Worm (Caenorhabditis elegans) whole organism, young adult: Measurements from ENCODE around the gene dib-1.
A peak's percentile ranks its signal among the peaks of the same experiment; 100 is the strongest.

Source experiments
- C17E4.6 ChIP-seq: fragments of 200-800 bp; sonication (Bioruptor generic); IDR thresholded peaks from 2 replicates; pipeline ENCODE4 v1.3.6; 2022; ENCODE audit warnings: missing genetic modification reagents, missing genetic modification characterization, missing compliant biosample characterization
- F57C9.4 ChIP-seq: sonication (generic microtip); optimal IDR thresholded peaks from 2 replicates; lab custom pipeline; 2017; ENCODE audit warnings: mild to moderate bottlenecking, missing genetic modification characterization, missing compliant biosample characterization
- Y67H2A.10 ChIP-seq: fragments of 200-800 bp; sonication (Bioruptor generic); conservative IDR thresholded peaks from 2 replicates; pipeline ENCODE4 v1.3.6; 2022; ENCODE audit warnings: missing genetic modification reagents, missing genetic modification characterization, missing compliant biosample characterization
- akir-1 ChIP-seq: fragments of 200-800 bp; sonication (Bioruptor generic); optimal IDR thresholded peaks from 2 replicates; lab custom pipeline; 2018; ENCODE audit warnings: mild to moderate bottlenecking, missing genetic modification characterization, moderate library complexity, missing compliant biosample characterization
- attf-3 ChIP-seq: fragments of 200-800 bp; sonication (Bioruptor generic); conservative IDR thresholded peaks from 2 replicates; pipeline ENCODE4 v1.3.6; 2022; ENCODE audit warnings: missing genetic modification reagents, missing genetic modification characterization, missing compliant biosample characterization
- attf-5 ChIP-seq: fragments of 200-800 bp; sonication (Bioruptor generic); optimal IDR thresholded peaks from 2 replicates; lab custom pipeline; 2018; ENCODE audit warnings: mild to moderate bottlenecking, missing genetic modification characterization, missing compliant biosample characterization
- bed-2 ChIP-seq: fragments of 200-800 bp; sonication (Bioruptor generic); IDR thresholded peaks from 2 replicates; pipeline ENCODE4 v1.3.6; 2022; ENCODE audit warnings: missing genetic modification reagents, missing genetic modification characterization, missing compliant biosample characterization
- cebp-1 ChIP-seq, 2 experiments: fragments of 200-800 bp in 1 of 2; sonication (Bioruptor generic) in 1 of 2; sonication (generic microtip) in 1 of 2; IDR thresholded peaks in 1 of 2; optimal IDR thresholded peaks in 1 of 2; 2 replicates each; pipeline versions ENCODE4 v1.3.6 to Lab custom; 2017 to 2022; ENCODE audit warnings: missing compliant biosample characterization in 2 of 2, missing genetic modification characterization in 2 of 2, mild to moderate bottlenecking in 1 of 2, missing genetic modification reagents in 1 of 2, moderate library complexity in 1 of 2
- ceh-100 ChIP-seq: fragments of 200-800 bp; sonication (Bioruptor generic); IDR thresholded peaks from 2 replicates; pipeline ENCODE4 v1.3.6; 2022; ENCODE audit warnings: missing genetic modification reagents, missing genetic modification characterization, missing compliant biosample characterization
- ceh-79 ChIP-seq: sonication (generic microtip); optimal IDR thresholded peaks from 2 replicates; lab custom pipeline; 2017; ENCODE audit warnings: mild to moderate bottlenecking, missing genetic modification characterization, missing compliant biosample characterization
- dox-1 ChIP-seq: fragments of 200-800 bp; sonication (Bioruptor generic); IDR thresholded peaks from 2 replicates; pipeline ENCODE4 v1.3.6; 2022; ENCODE audit warnings: missing genetic modification reagents, missing genetic modification characterization, missing compliant biosample characterization
- dpl-1 ChIP-seq: fragments of 150-350 bp; optimal IDR thresholded peaks from 2 replicates; lab custom pipeline; 2014; ENCODE audit warnings: missing biosample characterization, missing genetic modification reagents, missing genetic modification characterization
- egl-18 ChIP-seq: fragments of 200-800 bp; sonication (Bioruptor generic); IDR thresholded peaks from 2 replicates; pipeline ENCODE4 v1.3.6; 2022; ENCODE audit warnings: missing genetic modification reagents, missing genetic modification characterization, missing compliant biosample characterization
- ekl-4 ChIP-seq: fragments of 200-800 bp; sonication (Bioruptor generic); IDR thresholded peaks from 2 replicates; pipeline ENCODE4 v1.3.6; 2022; ENCODE audit warnings: missing genetic modification reagents, missing genetic modification characterization, missing compliant biosample characterization
- gei-17 ChIP-seq: fragments of 200-800 bp; sonication (Bioruptor generic); optimal IDR thresholded peaks from 2 replicates; lab custom pipeline; 2018; ENCODE audit warnings: mild to moderate bottlenecking, missing genetic modification characterization, missing compliant biosample characterization
- hmg-1.2 ChIP-seq: fragments of 200-800 bp; sonication (Bioruptor generic); IDR thresholded peaks from 2 replicates; pipeline ENCODE4 v1.3.6; 2022; ENCODE audit warnings: missing genetic modification reagents, missing genetic modification characterization, missing compliant biosample characterization
- hrde-1 ChIP-seq: sonication (generic microtip); optimal IDR thresholded peaks from 2 replicates; lab custom pipeline; 2016; ENCODE audit warnings: missing genetic modification characterization, mild to moderate bottlenecking, missing compliant biosample characterization, moderate library complexity, missing genotype, missing genetic modification reagents, borderline replicate concordance
- lin-35 ChIP-seq, 3 experiments: fragments of 150-350 bp in 2 of 3; sonication (generic microtip) in 1 of 3; optimal IDR thresholded peaks; 2 replicates each; lab custom pipeline; 2014 to 2018; ENCODE audit warnings: missing biosample characterization in 3 of 3, missing genetic modification characterization in 3 of 3, missing genetic modification reagents in 3 of 3
- lin-54 ChIP-seq: fragments of 200-800 bp; sonication (Bioruptor generic); optimal IDR thresholded peaks from 2 replicates; lab custom pipeline; 2018; ENCODE audit warnings: mild to moderate bottlenecking, missing genetic modification characterization, missing compliant biosample characterization
- madf-10 ChIP-seq: sonication (generic microtip); optimal IDR thresholded peaks from 2 replicates; lab custom pipeline; 2016; ENCODE audit warnings: mild to moderate bottlenecking, missing genetic modification characterization, missing compliant biosample characterization
- madf-3 ChIP-seq: fragments of 200-800 bp; sonication (Bioruptor generic); IDR thresholded peaks from 2 replicates; pipeline ENCODE4 v1.3.6; 2022; ENCODE audit warnings: missing genetic modification reagents, missing genetic modification characterization, missing compliant biosample characterization
- mcd-1 ChIP-seq: fragments of 200-800 bp; sonication (Bioruptor generic); IDR thresholded peaks from 2 replicates; pipeline ENCODE4 v1.3.6; 2022; ENCODE audit warnings: missing genetic modification reagents, missing genetic modification characterization, missing compliant biosample characterization
- mxl-1 ChIP-seq: sonication (generic microtip); optimal IDR thresholded peaks from 2 replicates; lab custom pipeline; 2016; ENCODE audit warnings: missing genetic modification characterization, missing compliant biosample characterization
- nhr-179 ChIP-seq: sonication (generic microtip); optimal IDR thresholded peaks from 2 replicates; lab custom pipeline; 2016; ENCODE audit warnings: mild to moderate bottlenecking, missing genetic modification characterization, missing compliant biosample characterization
- nhr-80 ChIP-seq: sonication (generic microtip); optimal IDR thresholded peaks from 2 replicates; lab custom pipeline; 2016; ENCODE audit warnings: missing genetic modification characterization, missing compliant biosample characterization
- rpc-1 ChIP-seq, 2 experiments: fragments of 150-350 bp in 1 of 2; sonication (generic microtip) in 1 of 2; optimal IDR thresholded peaks; 2 replicates each; lab custom pipeline; 2014 to 2018; ENCODE audit warnings: missing biosample characterization in 1 of 2, missing genetic modification characterization in 1 of 2, missing genetic modification reagents in 1 of 2, missing genotype in 1 of 2
- snpc-3.4 ChIP-seq: sonication (generic microtip); optimal IDR thresholded peaks from 2 replicates; lab custom pipeline; 2017; ENCODE audit warnings: missing genetic modification characterization, mild to moderate bottlenecking, missing compliant biosample characterization, antibody characterized with exemption, moderate library complexity, missing genotype, missing genetic modification reagents
- unc-130 ChIP-seq: sonication (generic microtip); optimal IDR thresholded peaks from 2 replicates; lab custom pipeline; 2016; ENCODE audit warnings: missing genetic modification reagents, missing genetic modification characterization, missing compliant biosample characterization
- unc-62 ChIP-seq: fragments of 150-350 bp; optimal IDR thresholded peaks from 2 replicates; lab custom pipeline; 2014; ENCODE audit warnings: missing biosample characterization, missing genetic modification reagents, missing genetic modification characterization
- ztf-26 ChIP-seq: sonication (generic microtip); optimal IDR thresholded peaks from 2 replicates; lab custom pipeline; 2017; ENCODE audit warnings: missing genetic modification characterization, missing compliant biosample characterization
- ztf-28 ChIP-seq: fragments of 200-800 bp; sonication (Bioruptor generic); IDR thresholded peaks from 2 replicates; pipeline ENCODE4 v1.3.6; 2022; ENCODE audit warnings: missing genetic modification reagents, missing genetic modification characterization, missing compliant biosample characterization

Gene dib-1

ce11 chrIV:2890401-2890952, at the start of gene dib-1, which contains the start of gene nprt-1:
Gene dib-1, plus strand, starts transcription at chrIV:2890882.
Gene nprt-1, minus strand, starts transcription at chrIV:2890451.
- no peak for TF ChIP-seq unc-130 (GFP tag; lab: Kevin White, UChicago)
- TF ChIP-seq akir-1 (GFP tag; lab: Kevin White, UChicago): no peak
- TF ChIP-seq bed-2: no peak
- TF ChIP-seq ceh-79: no peak
- no peak for TF ChIP-seq ztf-26
- no peak for TF ChIP-seq cebp-1 (GFP tag; IDR thresholded peaks at IDR 0.05; lab: Robert Waterston, UW)
- peak; percentile 12 for TF ChIP-seq cebp-1 (tag; optimal IDR thresholded peaks at IDR 0.05; lab: Kevin White, UChicago)
- TF ChIP-seq mcd-1 (GFP tag; lab: Robert Waterston, UW): peak; percentile 43; the same call in 1 of the 2 replicates
- TF ChIP-seq mxl-1 (tag; lab: Kevin White, UChicago): no peak
- TF ChIP-seq ceh-100 (GFP tag; lab: Robert Waterston, UW): no peak
- TF ChIP-seq lin-54 (GFP tag; lab: Kevin White, UChicago): peak; percentile 54
- peak; percentile 17 for TF ChIP-seq dpl-1 (GFP tag; lab: Kevin White, UChicago)
- TF ChIP-seq ztf-28 (GFP tag; lab: Robert Waterston, UW): no peak
- peak; percentile 96 for TF ChIP-seq attf-3 (GFP tag; lab: Robert Waterston, UW)
- peak in 1 of 3 experiments; percentile 88 for TF ChIP-seq lin-35 (GFP tag; optimal IDR thresholded peaks at IDR 0.05; lab: Kevin White, UChicago)
- TF ChIP-seq madf-3 (GFP tag; lab: Robert Waterston, UW): no peak

DNA sequence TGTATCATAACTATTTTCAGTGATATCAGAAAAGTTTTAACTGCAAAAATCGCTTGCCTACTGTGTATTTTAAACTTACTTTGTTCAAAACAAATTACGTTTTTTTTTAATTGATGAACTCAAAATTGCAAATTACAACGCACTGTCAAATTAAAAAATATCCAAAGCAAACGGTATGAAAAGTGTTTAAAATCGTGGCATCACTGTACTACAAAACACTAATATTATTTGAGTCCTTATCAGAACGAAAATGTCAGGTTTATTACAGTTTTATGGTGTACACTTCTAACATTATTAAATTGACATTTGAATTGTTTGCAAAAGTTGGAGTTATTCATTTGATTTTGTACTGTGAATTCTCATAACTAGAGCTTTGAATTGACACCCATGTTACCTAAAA, 49.4 kb upstream of the dib-1 start, which contains the start of gene clec-83:
TSS of gene clec-83 (minus strand) at position 213 of the 400 bp plus-strand sequence.
- TF ChIP-seq hmg-1.2: no peak
- TF ChIP-seq nhr-80 (tag; lab: Kevin White, UChicago): peak; percentile 62

- TF ChIP-seq unc-62 (GFP tag; lab: Kevin White, UChicago) (no peak), nhr-179 (tag; lab: Kevin White, UChicago) (no peak), attf-5 (no peak), egl-18 (GFP tag; lab: Robert Waterston, UW) (no peak), snpc-3.4 (tag; lab: Kevin White, UChicago) (no peak), mcd-1 (GFP tag; lab: Robert Waterston, UW) (no peak), C17E4.6 (GFP tag; lab: Robert Waterston, UW) (no peak), F57C9.4 (tag; lab: Kevin White, UChicago) (no peak)
Measured at ce11 chrIV:2842162-2842561, 48.5 kb upstream of the dib-1 start, which contains the start of gene clec-84. Gene clec-84, plus strand, starts transcription at chrIV:2842462.

DNA sequence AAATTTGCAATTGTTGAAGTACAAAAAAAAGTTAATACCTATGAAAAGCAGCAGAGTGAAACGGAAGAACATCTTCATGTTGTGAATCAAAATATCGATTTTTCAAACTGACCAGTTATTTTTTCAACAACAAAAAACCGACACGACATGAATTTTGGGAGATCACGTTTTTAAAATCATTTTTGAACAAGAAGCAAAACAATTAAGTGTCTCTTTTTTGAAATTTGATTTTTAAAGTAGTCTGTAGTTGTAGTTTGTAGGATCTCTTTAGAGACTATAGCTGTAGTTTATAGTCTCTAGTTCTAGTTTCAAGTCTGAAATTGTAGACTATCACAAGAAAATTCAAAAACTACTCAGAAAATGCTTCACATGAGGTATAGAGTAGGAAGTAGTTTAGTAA, 46.8 kb upstream of the dib-1 start, which contains the start of gene Y54G2A.15:
TSS of gene Y54G2A.15 (minus strand) at position 101 of the 400 bp plus-strand sequence.
- TF ChIP-seq madf-10 (tag; lab: Kevin White, UChicago) (no peak), rpc-1 (optimal IDR thresholded peaks at IDR 0.05; lab: Kevin White, UChicago) (no peak), rpc-1 (tag; optimal IDR thresholded peaks at IDR 0.05; lab: Kevin White, UChicago) (no peak)

ce11 chrIV:2846264-2846663, 44.4 kb upstream of the dib-1 start, which contains the start of gene Y54G2A.40:
Gene Y54G2A.40, plus strand, starts transcription at chrIV:2846476.
- no peak for TF ChIP-seq Y67H2A.10 (GFP tag; lab: Robert Waterston, UW)
- no peak for TF ChIP-seq gei-17 (GFP tag; lab: Kevin White, UChicago)
- no peak for TF ChIP-seq dox-1
- peak; percentile 58 for TF ChIP-seq hmg-1.2
- no peak for TF ChIP-seq hrde-1 (tag; lab: Kevin White, UChicago)
- peak; percentile 55 for TF ChIP-seq attf-5
- no peak for TF ChIP-seq ekl-4
- peak; percentile 6 for TF ChIP-seq nhr-80 (tag; lab: Kevin White, UChicago)
